Worm (Caenorhabditis elegans): ENCODE data around the gene F56C3.7.

ce11 chrX:1358295-1358694 lies 12.3 kb downstream of the F56C3.7 start, which contains the start of gene F56C3.3:
- TF ChIP-seq T26A5.8 (tag; optimal IDR thresholded peaks at IDR 0.05) (no peak), F49E8.2 (tag; optimal IDR thresholded peaks at IDR 0.05; ENCODE audit: insufficient read depth) (no peak), sea-2 (GFP tag; IDR thresholded peaks at IDR 0.05) (no peak), F52B5.7 (tag; optimal IDR thresholded peaks at IDR 0.05) (no peak), pha-4 (tag; optimal IDR thresholded peaks at IDR 0.05) (no peak), nfya-1 (tag; optimal IDR thresholded peaks at IDR 0.05; ENCODE audit: borderline replicate concordance, insufficient read depth) (no peak), madf-6 (GFP tag; IDR thresholded peaks at IDR 0.05) (no peak), K12H6.12 (tag; optimal IDR thresholded peaks at IDR 0.05) (no peak), efl-1 (GFP tag; optimal IDR thresholded peaks at IDR 0.05) (no peak), lin-35 (GFP tag; optimal IDR thresholded peaks at IDR 0.05) (no peak), B0019.2 (GFP tag; conservative IDR thresholded peaks at IDR 0.05) (no peak), B0035.1 (tag; optimal IDR thresholded peaks at IDR 0.05) (no peak), B0261.1 (tag; optimal IDR thresholded peaks at IDR 0.05) (no peak)
